Worm (Caenorhabditis elegans) whole organism, young adult: ENCODE data around the gene gyf-1.

ENCODE experiments used
- F49E8.2 ChIP-seq: sonication (generic microtip); optimal IDR thresholded peaks from 3 replicates; lab custom pipeline; 2017; ENCODE audit warnings: missing genetic modification characterization, mild to moderate bottlenecking, missing compliant biosample characterization, antibody characterized with exemption, moderate library complexity; ENCODE audit not compliant: insufficient read depth
- ama-1 ChIP-seq, 3 experiments: fragments of 150-350 bp in 1 of 3; sonication (generic microtip) in 2 of 3; optimal IDR thresholded peaks; 2 replicates each; lab custom pipeline; 2014 to 2018; ENCODE audit warnings: missing biosample characterization in 2 of 3, missing genetic modification characterization in 2 of 3, missing genetic modification reagents in 2 of 3
- attf-3 ChIP-seq: fragments of 200-800 bp; sonication (Bioruptor generic); conservative IDR thresholded peaks from 2 replicates; pipeline ENCODE4 v1.3.6; 2022; ENCODE audit warnings: missing genetic modification reagents, missing genetic modification characterization, missing compliant biosample characterization
- attf-5 ChIP-seq: fragments of 200-800 bp; sonication (Bioruptor generic); optimal IDR thresholded peaks from 2 replicates; lab custom pipeline; 2018; ENCODE audit warnings: mild to moderate bottlenecking, missing genetic modification characterization, missing compliant biosample characterization
- cebp-1 ChIP-seq, 2 experiments: fragments of 200-800 bp in 1 of 2; sonication (Bioruptor generic) in 1 of 2; sonication (generic microtip) in 1 of 2; IDR thresholded peaks in 1 of 2; optimal IDR thresholded peaks in 1 of 2; 2 replicates each; pipeline versions ENCODE4 v1.3.6 to Lab custom; 2017 to 2022; ENCODE audit warnings: missing compliant biosample characterization in 2 of 2, missing genetic modification characterization in 2 of 2, mild to moderate bottlenecking in 1 of 2, missing genetic modification reagents in 1 of 2, moderate library complexity in 1 of 2
- dpl-1 ChIP-seq: fragments of 150-350 bp; optimal IDR thresholded peaks from 2 replicates; lab custom pipeline; 2014; ENCODE audit warnings: missing biosample characterization, missing genetic modification reagents, missing genetic modification characterization
- lin-26 ChIP-seq: fragments of 200-800 bp; sonication (Bioruptor generic); IDR thresholded peaks from 2 replicates; pipeline ENCODE4 v1.3.6; 2022; ENCODE audit warnings: missing genetic modification reagents, missing genetic modification characterization, missing compliant biosample characterization
- madf-6 ChIP-seq: fragments of 200-800 bp; sonication (Bioruptor generic); IDR thresholded peaks from 2 replicates; pipeline ENCODE4 v1.3.6; 2022; ENCODE audit warnings: missing genetic modification reagents, missing genetic modification characterization, missing compliant biosample characterization
- repo-1 ChIP-seq: sonication (generic microtip); optimal IDR thresholded peaks from 2 replicates; lab custom pipeline; 2017; ENCODE audit warnings: mild to moderate bottlenecking, missing genetic modification characterization, missing compliant biosample characterization

DNA sequence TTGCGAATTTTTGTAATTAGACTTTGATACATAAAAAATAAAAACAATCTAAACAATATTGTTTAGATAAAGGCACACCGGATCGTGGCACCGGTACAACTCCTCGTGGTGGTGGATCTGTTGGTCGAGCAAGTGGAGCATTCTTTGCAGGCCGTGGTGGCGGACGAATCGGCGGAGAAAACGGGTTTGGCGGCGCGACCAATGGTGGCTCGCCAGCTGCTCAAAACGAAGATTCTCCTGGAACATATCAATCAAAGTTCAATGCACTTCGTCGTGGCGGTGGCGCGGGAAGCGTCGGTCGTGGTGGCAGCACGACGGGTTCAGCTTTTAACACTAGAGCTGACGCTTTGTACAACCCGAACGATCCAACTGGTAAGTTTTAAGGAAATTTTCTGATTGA, 1.9 kb downstream of the gyf-1 start:
- TF ChIP-seq repo-1 (tag; lab: Kevin White, UChicago) (no peak), attf-5 (GFP tag; lab: Kevin White, UChicago) (no peak), ama-1 (optimal IDR thresholded peaks at IDR 0.05; lab: Kevin White, UChicago) (no peak), ama-1 (GFP tag; optimal IDR thresholded peaks at IDR 0.05; lab: Kevin White, UChicago) (no peak), lin-26 (GFP tag; lab: Robert Waterston, UW) (no peak), cebp-1 (GFP tag; IDR thresholded peaks at IDR 0.05; lab: Robert Waterston, UW) (no peak), cebp-1 (tag; optimal IDR thresholded peaks at IDR 0.05; lab: Kevin White, UChicago) (no peak), madf-6 (no peak), dpl-1 (no peak), attf-3 (GFP tag; lab: Robert Waterston, UW) (no peak), F49E8.2 (tag; lab: Kevin White, UChicago) (no peak)
